Worm (Caenorhabditis elegans) whole organism, L3 larva: Measurements from ENCODE around the gene ets-5.
A peak's percentile ranks its signal among the peaks of the same experiment; 100 is the strongest.

ENCODE experiments used
- R02D3.7 ChIP-seq: fragments of 150-350 bp; optimal IDR thresholded peaks from 2 replicates; lab custom pipeline; 2014; ENCODE audit warnings: missing biosample characterization, missing genetic modification characterization
- ZK546.5 ChIP-seq: sonication (generic microtip); optimal IDR thresholded peaks from 2 replicates; lab custom pipeline; 2017; ENCODE audit warnings: missing biosample characterization, missing genetic modification characterization
- aly-2 ChIP-seq: fragments of 150-350 bp; optimal IDR thresholded peaks from 2 replicates; lab custom pipeline; 2014; ENCODE audit warnings: missing biosample characterization, missing genetic modification characterization
- ama-1 ChIP-seq: fragments of 150-350 bp; optimal IDR thresholded peaks from 2 replicates; lab custom pipeline; 2018
- ceh-82 ChIP-seq: fragments of 150-350 bp; optimal IDR thresholded peaks from 2 replicates; lab custom pipeline; 2014; ENCODE audit warnings: missing biosample characterization, missing genetic modification characterization
- ceh-9 ChIP-seq: sonication (generic microtip); optimal IDR thresholded peaks from 2 replicates; lab custom pipeline; 2018; ENCODE audit warnings: missing biosample characterization, missing genetic modification characterization
- daf-12 ChIP-seq: fragments of 150-350 bp; optimal IDR thresholded peaks from 2 replicates; lab custom pipeline; 2014; ENCODE audit warnings: missing biosample characterization, missing genetic modification reagents, missing genetic modification characterization
- egl-5 ChIP-seq: fragments of 150-350 bp; optimal IDR thresholded peaks from 2 replicates; lab custom pipeline; 2017; ENCODE audit warnings: missing biosample characterization, missing genetic modification reagents, missing genetic modification characterization, inconsistent platforms
- elt-1 ChIP-seq: fragments of 150-350 bp; optimal IDR thresholded peaks from 2 replicates; lab custom pipeline; 2014; ENCODE audit warnings: missing biosample characterization, missing genetic modification characterization
- elt-2 ChIP-seq: sonication (generic microtip); optimal IDR thresholded peaks from 2 replicates; lab custom pipeline; 2016; ENCODE audit warnings: missing genetic modification reagents, mild to moderate bottlenecking, missing genetic modification characterization, missing compliant biosample characterization
- eor-1 ChIP-seq, 2 experiments: fragments of 150-350 bp; optimal IDR thresholded peaks; 2 replicates each; lab custom pipeline; 2014 to 2018; ENCODE audit warnings: missing biosample characterization in 2 of 2, missing genetic modification characterization in 2 of 2
- fkh-10 ChIP-seq: sonication (generic microtip); optimal IDR thresholded peaks from 2 replicates; lab custom pipeline; 2017; ENCODE audit warnings: missing biosample characterization, missing genetic modification reagents, missing genetic modification characterization
- fkh-2 ChIP-seq: fragments of 150-350 bp; optimal IDR thresholded peaks from 2 replicates; lab custom pipeline; 2014; ENCODE audit warnings: missing biosample characterization, missing genetic modification reagents, missing genetic modification characterization
- fos-1 ChIP-seq: fragments of 150-350 bp; optimal IDR thresholded peaks from 2 replicates; lab custom pipeline; 2014; ENCODE audit warnings: missing biosample characterization, missing genetic modification characterization
- hmg-11 ChIP-seq: sonication (generic microtip); optimal IDR thresholded peaks from 2 replicates; lab custom pipeline; 2016; ENCODE audit warnings: missing genetic modification characterization, missing compliant biosample characterization
- lin-39 ChIP-seq: fragments of 150-350 bp; optimal IDR thresholded peaks from 2 replicates; lab custom pipeline; 2018; ENCODE audit warnings: missing biosample characterization, missing genetic modification reagents, missing genetic modification characterization
- lsy-12 ChIP-seq: sonication (generic microtip); optimal IDR thresholded peaks from 2 replicates; lab custom pipeline; 2016; ENCODE audit warnings: mild to moderate bottlenecking, missing genetic modification characterization, missing compliant biosample characterization
- nfya-1 ChIP-seq: sonication (generic microtip); optimal IDR thresholded peaks from 2 replicates; lab custom pipeline; 2017; ENCODE audit warnings: missing genetic modification characterization, mild to moderate bottlenecking, missing compliant biosample characterization, antibody characterized with exemption, moderate library complexity; ENCODE audit not compliant: insufficient read depth
- nhr-23 ChIP-seq: fragments of 150-350 bp; optimal IDR thresholded peaks from 2 replicates; lab custom pipeline; 2014; ENCODE audit warnings: missing biosample characterization, missing genetic modification reagents, missing genetic modification characterization
- nhr-25 ChIP-seq: sonication (generic microtip); optimal IDR thresholded peaks from 2 replicates; lab custom pipeline; 2017; ENCODE audit warnings: missing biosample characterization, missing genetic modification characterization
- nhr-28 ChIP-seq: fragments of 150-350 bp; optimal IDR thresholded peaks from 2 replicates; lab custom pipeline; 2014; ENCODE audit warnings: missing biosample characterization, missing genetic modification characterization
- nhr-43 ChIP-seq: sonication (generic microtip); optimal IDR thresholded peaks from 2 replicates; lab custom pipeline; 2016; ENCODE audit warnings: mild to moderate bottlenecking, missing genetic modification characterization, missing compliant biosample characterization; ENCODE audit not compliant: poor library complexity, severe bottlenecking
- nhr-76 ChIP-seq: fragments of 150-350 bp; sonication (generic microtip); optimal IDR thresholded peaks from 5 replicates; lab custom pipeline; 2014; ENCODE audit warnings: missing biosample characterization, missing genetic modification characterization
- pha-4 ChIP-seq: fragments of 150-350 bp; optimal IDR thresholded peaks from 2 replicates; lab custom pipeline; 2014; ENCODE audit warnings: missing biosample characterization, missing genetic modification reagents, missing genetic modification characterization
- pqm-1 ChIP-seq: fragments of 150-350 bp; optimal IDR thresholded peaks from 2 replicates; lab custom pipeline; 2017; ENCODE audit warnings: missing biosample characterization, missing genetic modification characterization, inconsistent platforms
- sea-2 ChIP-seq: fragments of 150-350 bp; sonication (generic microtip); optimal IDR thresholded peaks from 4 replicates; lab custom pipeline; 2014; ENCODE audit warnings: missing biosample characterization, missing genetic modification reagents, missing genetic modification characterization
- tbx-2 ChIP-seq: sonication (generic microtip); optimal IDR thresholded peaks from 2 replicates; lab custom pipeline; 2016; ENCODE audit warnings: mild to moderate bottlenecking, missing genetic modification characterization, missing compliant biosample characterization
- unc-39 ChIP-seq: sonication (generic microtip); optimal IDR thresholded peaks from 4 replicates; lab custom pipeline; 2017; ENCODE audit warnings: missing biosample characterization, missing genetic modification characterization
- unc-62 ChIP-seq: fragments of 150-350 bp; sonication (generic microtip); optimal IDR thresholded peaks from 4 replicates; lab custom pipeline; 2014; ENCODE audit warnings: missing biosample characterization, missing genetic modification reagents, missing genetic modification characterization
- zag-1 ChIP-seq: fragments of 150-350 bp; optimal IDR thresholded peaks from 2 replicates; lab custom pipeline; 2014; ENCODE audit warnings: missing biosample characterization, missing genetic modification characterization
- ztf-11 ChIP-seq: fragments of 150-350 bp; optimal IDR thresholded peaks from 2 replicates; lab custom pipeline; 2014; ENCODE audit warnings: missing biosample characterization, missing genetic modification characterization
- ztf-4 ChIP-seq: fragments of 150-350 bp; optimal IDR thresholded peaks from 2 replicates; lab custom pipeline; 2014; ENCODE audit warnings: missing biosample characterization, missing genetic modification characterization

The ets-5 gene

ce11 chrX:5103422-5103821 lies 19.1 kb upstream of the ets-5 start:
- no peak for TF ChIP-seq lsy-12
- TF ChIP-seq fos-1: no peak
- no peak for TF ChIP-seq aly-2 (tag; lab: Kevin White, UChicago)
- no peak for TF ChIP-seq lin-39 (tag; lab: Kevin White, UChicago)
- TF ChIP-seq pha-4: no peak
- TF ChIP-seq nhr-25: no peak
- TF ChIP-seq daf-12: no peak
- no peak for TF ChIP-seq ama-1
- no peak for TF ChIP-seq pqm-1 (tag; lab: Kevin White, UChicago)
- no peak for TF ChIP-seq fkh-2 (tag; lab: Kevin White, UChicago)
- no peak for TF ChIP-seq fkh-10 (GFP tag; lab: Kevin White, UChicago)
- TF ChIP-seq nhr-43 (tag; lab: Kevin White, UChicago): no peak
- TF ChIP-seq unc-39 (tag; lab: Kevin White, UChicago): no peak
- TF ChIP-seq egl-5 (tag; lab: Kevin White, UChicago): no peak
- TF ChIP-seq, all 47 proteins: peak for 0

- TF ChIP-seq R02D3.7 (tag; lab: Kevin White, UChicago) (no peak), nhr-76 (tag; lab: Kevin White, UChicago) (no peak), elt-2 (no peak), eor-1 (tag; optimal IDR thresholded peaks at IDR 0.05; lab: Kevin White, UChicago) (no peak), unc-62 (GFP tag; lab: Kevin White, UChicago) (no peak), fkh-2 (tag; lab: Kevin White, UChicago) (no peak), egl-5 (tag; lab: Kevin White, UChicago) (no peak), nhr-25 (no peak), fkh-10 (GFP tag; lab: Kevin White, UChicago) (no peak), fos-1 (no peak), ceh-82 (no peak), tbx-2 (tag; lab: Kevin White, UChicago) (no peak), pha-4 (no peak), elt-1 (tag; lab: Kevin White, UChicago) (no peak), zag-1 (tag; lab: Kevin White, UChicago) (no peak), ztf-11 (tag; lab: Kevin White, UChicago) (no peak), hmg-11 (tag; lab: Kevin White, UChicago) (no peak), pqm-1 (tag; lab: Kevin White, UChicago) (no peak), unc-39 (tag; lab: Kevin White, UChicago) (no peak)
These were observed 18.0 kb upstream of the ets-5 start for ce11 chrX:5102338-5102737.

- TF ChIP-seq ZK546.5 (no peak), ceh-9 (tag; lab: Kevin White, UChicago) (no peak), ztf-4 (tag; lab: Kevin White, UChicago) (no peak), ceh-82 (no peak), nfya-1 (no peak)
- TF ChIP-seq, all 47 proteins: peak for 0
These were observed 16.5 kb upstream of the ets-5 start, which contains the start of gene vit-2 for ce11 chrX:5100738-5101379. vit-2 (plus strand) TSS chrX:5101042.

ce11 chrX:5098935-5099334 lies 14.6 kb upstream of the ets-5 start:
- TF ChIP-seq nhr-23 (tag; lab: Kevin White, UChicago) (peak; percentile 88), ceh-9 (tag; lab: Kevin White, UChicago) (no peak)
- TF ChIP-seq, all 47 proteins: peak for 1

- TF ChIP-seq unc-62 (GFP tag; lab: Kevin White, UChicago): no peak
- TF ChIP-seq eor-1 (tag; optimal IDR thresholded peaks at IDR 0.05; lab: Kevin White, UChicago): no peak
- TF ChIP-seq ZK546.5: no peak
- TF ChIP-seq nhr-28 (tag; lab: Kevin White, UChicago): no peak
- TF ChIP-seq ceh-82: no peak
- TF ChIP-seq elt-1 (tag; lab: Kevin White, UChicago): no peak
These were observed 12.6 kb upstream of the ets-5 start, which contains the start of gene acn-1 for ce11 chrX:5096967-5097366. acn-1 (minus strand) TSS chrX:5097067.

DNA sequence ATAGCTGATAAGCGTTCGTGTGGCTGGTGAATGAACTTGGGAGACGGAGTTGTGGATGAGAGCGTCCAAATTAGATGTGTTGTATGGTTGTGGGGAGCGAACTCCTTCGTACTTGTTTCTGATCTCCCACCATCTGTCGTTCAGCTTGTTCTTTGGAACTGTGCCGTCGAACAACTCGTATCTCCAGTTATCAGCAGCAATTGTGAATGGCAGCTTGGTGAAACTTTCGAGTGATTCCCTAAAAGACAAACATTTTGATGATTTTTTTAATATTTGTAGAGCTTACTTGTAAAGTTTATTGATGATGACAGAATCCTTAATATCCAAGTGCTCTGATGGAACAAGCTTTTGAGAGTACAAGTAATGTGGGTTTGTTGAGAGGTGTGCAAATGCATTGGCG lies 9.7 kb upstream of the ets-5 start:
- no peak for TF ChIP-seq sea-2 (GFP tag; lab: Kevin White, UChicago)
